Fruit fly (Drosophila melanogaster): ENCODE results near the gene RpL30.
A peak's percentile ranks its signal among the peaks of the same experiment; 100 is the strongest.

The RpL30 gene

DNA sequence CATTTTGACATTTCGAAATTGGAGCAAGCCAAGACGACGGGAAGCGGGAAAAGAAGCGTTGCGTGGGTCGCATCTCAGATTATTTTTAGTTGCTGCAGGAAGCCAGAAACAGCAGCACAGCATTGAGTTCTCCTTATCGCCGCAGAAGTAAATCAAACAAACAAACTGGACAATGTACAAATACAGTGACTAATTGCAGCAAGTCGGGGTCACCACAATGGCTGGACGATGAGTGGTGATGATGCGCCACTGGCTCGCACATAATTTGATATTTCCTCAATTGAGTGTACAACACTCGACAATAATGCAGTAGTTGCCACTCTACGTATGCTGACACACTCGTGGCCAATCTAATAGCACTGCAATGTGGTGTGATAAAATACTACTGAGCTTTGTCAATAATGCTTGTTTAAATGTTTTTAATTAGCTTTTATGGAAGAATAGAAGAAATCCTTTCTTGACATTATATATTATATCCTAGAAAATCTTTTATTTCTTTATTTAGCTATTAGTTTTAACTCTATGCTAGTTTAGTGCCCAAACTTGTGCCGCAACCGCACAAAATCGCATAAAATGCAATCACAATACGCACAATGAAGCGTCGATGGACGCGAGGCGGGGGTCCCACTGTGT, 27.0 kb downstream of the RpL30 start:
- no peak for TF ChIP-seq CG31627 (GFP tag; optimal IDR thresholded peaks at IDR 0.05)
- peak; percentile 51 for TF ChIP-seq esn (GFP tag; optimal IDR thresholded peaks at IDR 0.05)
- TF ChIP-seq CG3032 (tag; optimal IDR thresholded peaks at IDR 0.05): peak; percentile 69
- no peak for TF ChIP-seq CG6854 (GFP tag; optimal IDR thresholded peaks at IDR 0.05)
- peak; percentile 93 for TF ChIP-seq CG15336 (GFP tag; IDR thresholded peaks at IDR 0.05)
- TF ChIP-seq ss (GFP tag; optimal IDR thresholded peaks at IDR 0.05): peak; percentile 34 to 57
- TF ChIP-seq Eip93F (GFP tag; optimal IDR thresholded peaks at IDR 0.05): no peak
- peak; percentile 57 for TF ChIP-seq CG16779 (tag; optimal IDR thresholded peaks at IDR 0.05)
- TF ChIP-seq CG8319 (GFP tag; optimal IDR thresholded peaks at IDR 0.05): peak; percentile 91
- peak; percentile 55 for TF ChIP-seq acj6 (GFP tag; optimal IDR thresholded peaks at IDR 0.05)
- peak; percentile 90 for TF ChIP-seq CG8119 (GFP tag; IDR thresholded peaks at IDR 0.05)
- peak; percentile 51 for TF ChIP-seq CG34406 (GFP tag; optimal IDR thresholded peaks at IDR 0.05)
- TF ChIP-seq fd85E (GFP tag; optimal IDR thresholded peaks at IDR 0.05): no peak
- peak; percentile 88 for TF ChIP-seq Eip78C (GFP tag)
- peak in 1 of 2 experiments; percentile 75 for TF ChIP-seq salr (GFP tag; optimal IDR thresholded peaks at IDR 0.05)
- TF ChIP-seq CG7368 (GFP tag; optimal IDR thresholded peaks at IDR 0.05): peak; percentile 36
- peak; percentile 70 for TF ChIP-seq CG10631 (GFP tag; optimal IDR thresholded peaks at IDR 0.05)
- no peak for TF ChIP-seq Blimp-1 (GFP tag; optimal IDR thresholded peaks at IDR 0.05)
- TF ChIP-seq Sox14 (GFP tag; optimal IDR thresholded peaks at IDR 0.05): peak; percentile 51
- peak; percentile 21 for TF ChIP-seq lz (GFP tag; optimal IDR thresholded peaks at IDR 0.05)
- no peak for TF ChIP-seq Ets21C (GFP tag; optimal IDR thresholded peaks at IDR 0.05)
- peak; percentile 66 for TF ChIP-seq CG3919 (GFP tag; optimal IDR thresholded peaks at IDR 0.05)
- TF ChIP-seq CG11902 (GFP tag; optimal IDR thresholded peaks at IDR 0.05): no peak
- TF ChIP-seq CG9139 (GFP tag; optimal IDR thresholded peaks at IDR 0.05): no peak
- TF ChIP-seq Sox15 (GFP tag; optimal IDR thresholded peaks at IDR 0.05): peak; percentile 10
- peak; percentile 54 for TF ChIP-seq CG1621 (tag; optimal IDR thresholded peaks at IDR 0.05)
- TF ChIP-seq Sox102F (GFP tag; optimal IDR thresholded peaks at IDR 0.05): peak; percentile 16
- peak; percentile 71 for TF ChIP-seq OdsH (GFP tag; optimal IDR thresholded peaks at IDR 0.05)
- peak; percentile 58 for TF ChIP-seq CG6792 (GFP tag; optimal IDR thresholded peaks at IDR 0.05)
- peak; percentile 4 for TF ChIP-seq Hr39 (GFP tag; optimal IDR thresholded peaks at IDR 0.05)
- peak; percentile 21 for TF ChIP-seq Smox (GFP tag; optimal IDR thresholded peaks at IDR 0.05)
- peak; percentile 77 for TF ChIP-seq CG11294 (GFP tag; IDR thresholded peaks at IDR 0.05)
- peak; percentile 70 for TF ChIP-seq CG6808 (GFP tag; optimal IDR thresholded peaks at IDR 0.05)
- TF ChIP-seq CG8632 (GFP tag; optimal IDR thresholded peaks at IDR 0.05): peak; percentile 49
- TF ChIP-seq eg (GFP tag; IDR thresholded peaks at IDR 0.05): peak; percentile 87
- TF ChIP-seq fd59A (GFP tag; optimal IDR thresholded peaks at IDR 0.05): peak; percentile 61
- TF ChIP-seq CG11762 (GFP tag; optimal IDR thresholded peaks at IDR 0.05; ENCODE audit: insufficient read depth): peak; percentile 26
- peak; percentile 81 for TF ChIP-seq Gug (GFP tag; IDR thresholded peaks at IDR 0.05)
- peak; percentile 76 for TF ChIP-seq achi (GFP tag; optimal IDR thresholded peaks at IDR 0.05)
- TF ChIP-seq svp (GFP tag): peak; percentile 76
- TF ChIP-seq pdm3 (GFP tag; optimal IDR thresholded peaks at IDR 0.05): peak; percentile 73
- TF ChIP-seq Lpt (GFP tag; optimal IDR thresholded peaks at IDR 0.05): peak; percentile 84
- TF ChIP-seq CG4318 (GFP tag; optimal IDR thresholded peaks at IDR 0.05): peak; percentile 71
- peak; percentile 89 for TF ChIP-seq CG32006 (GFP tag; optimal IDR thresholded peaks at IDR 0.05)
- TF ChIP-seq topi (GFP tag; optimal IDR thresholded peaks at IDR 0.05): peak; percentile 8
- peak; percentile 86 for TF ChIP-seq CG6276 (GFP tag; optimal IDR thresholded peaks at IDR 0.05)
- TF ChIP-seq CG10669 (GFP tag; optimal IDR thresholded peaks at IDR 0.05): peak; percentile 57
- TF ChIP-seq Hr4 (GFP tag; optimal IDR thresholded peaks at IDR 0.05): peak; percentile 88
- no peak for TF ChIP-seq cyc (GFP tag; optimal IDR thresholded peaks at IDR 0.05)
- TF ChIP-seq Ets96B (tag; optimal IDR thresholded peaks at IDR 0.05): peak; percentile 64
- peak; percentile 56; the same call in 2 of the 3 replicates for TF ChIP-seq CG6163 (GFP tag; IDR thresholded peaks at IDR 0.05)
